Worm (Caenorhabditis elegans): Measurements from ENCODE around the gene ifet-1.

DNA sequence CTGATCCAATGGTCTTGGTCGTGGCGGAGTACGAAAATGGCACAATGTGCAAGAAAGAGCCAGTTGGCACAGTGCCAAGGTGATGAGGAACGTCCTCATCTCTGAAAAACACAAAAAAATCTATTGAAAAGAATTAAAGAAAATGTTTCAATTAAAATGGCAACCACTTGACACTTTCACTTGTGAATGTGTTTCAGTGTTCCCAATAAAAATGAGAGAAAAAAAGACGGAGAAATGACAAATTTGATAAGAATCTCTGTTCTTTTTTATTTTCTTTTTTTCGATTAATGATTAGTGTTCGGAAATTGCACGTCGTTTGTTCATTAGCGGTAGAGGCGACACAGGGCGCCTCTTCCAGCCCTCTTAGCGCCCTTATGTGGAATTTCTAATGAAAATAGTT, 7.7 kb downstream of the ifet-1 start, which contains the start of gene ndg-4:
- TF ChIP-seq unc-62 (GFP tag; optimal IDR thresholded peaks at IDR 0.05) (no peak), egl-5 (tag; optimal IDR thresholded peaks at IDR 0.05) (no peak), aly-2 (tag; optimal IDR thresholded peaks at IDR 0.05) (no peak), nhr-23 (tag; optimal IDR thresholded peaks at IDR 0.05) (no peak), nhr-237 (tag; optimal IDR thresholded peaks at IDR 0.05) (no peak), nhr-12 (tag; optimal IDR thresholded peaks at IDR 0.05) (no peak), nhr-77 (tag; optimal IDR thresholded peaks at IDR 0.05) (no peak), elt-1 (tag; optimal IDR thresholded peaks at IDR 0.05) (no peak), pqm-1 (tag; optimal IDR thresholded peaks at IDR 0.05) (no peak), eor-1 (tag; optimal IDR thresholded peaks at IDR 0.05) (no peak), ama-1 (optimal IDR thresholded peaks at IDR 0.05) (no peak), skn-1 (tag; optimal IDR thresholded peaks at IDR 0.05) (no peak), elt-3 (tag; optimal IDR thresholded peaks at IDR 0.05) (no peak), nhr-76 (tag; optimal IDR thresholded peaks at IDR 0.05) (no peak)
